Worm (Caenorhabditis elegans): ENCODE measurements around the gene wdfy-3.

The wdfy-3 gene

DNA sequence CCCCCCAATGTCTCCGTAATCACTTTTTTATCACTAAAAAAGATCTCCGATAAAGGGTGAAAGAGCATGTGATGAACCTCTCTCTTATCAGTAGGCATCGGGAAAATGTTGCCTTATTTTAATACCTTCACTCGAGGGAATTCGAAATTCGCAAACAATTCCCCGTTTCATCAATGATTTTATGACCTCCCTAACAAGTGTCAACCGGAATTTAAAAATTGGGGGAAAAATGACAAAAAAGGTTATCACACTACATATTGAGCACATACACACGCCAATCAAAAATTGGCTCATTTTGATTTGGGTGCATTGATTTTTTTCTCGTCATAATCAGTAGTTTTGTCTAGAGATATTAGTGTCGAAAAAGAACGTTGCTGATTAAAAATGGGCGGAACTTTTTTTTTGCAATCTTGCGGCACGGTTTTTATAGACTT is 36.5 kb downstream of the wdfy-3 start (continued):
- TF ChIP-seq ztf-11 (tag; optimal IDR thresholded peaks at IDR 0.05) (no peak), Y116A8C.19 (tag; optimal IDR thresholded peaks at IDR 0.05; ENCODE audit: borderline replicate concordance) (no peak), egl-27 (tag; optimal IDR thresholded peaks at IDR 0.05) (no peak), ets-5 (GFP tag; IDR thresholded peaks at IDR 0.05) (no peak), jun-1 (tag; optimal IDR thresholded peaks at IDR 0.05) (no peak), efl-1 (optimal IDR thresholded peaks at IDR 0.05) (no peak), efl-1 (GFP tag; optimal IDR thresholded peaks at IDR 0.05 in 1 of 2) (peak in 1 of 2 experiments; percentile 83)

DNA sequence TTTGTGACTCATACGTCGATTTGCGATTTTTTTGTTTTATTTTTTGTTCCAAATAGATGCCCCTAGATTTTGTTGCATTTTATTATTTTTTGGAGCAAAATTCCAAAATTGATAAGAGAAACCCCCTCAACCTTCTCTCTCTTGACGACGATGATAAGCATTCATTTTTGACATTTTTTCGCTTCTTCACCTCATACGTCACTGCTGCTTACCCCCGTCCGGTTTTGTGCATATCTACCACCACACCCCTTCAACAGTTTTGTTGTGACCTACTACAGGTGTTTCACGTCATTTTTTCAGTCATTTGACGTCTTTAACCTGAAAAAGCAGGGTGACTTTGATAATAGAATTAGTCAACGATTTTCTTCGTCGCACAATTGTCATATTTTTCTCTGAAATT is 45.7 kb downstream of the wdfy-3 start:
- TF ChIP-seq nhr-71 (tag; optimal IDR thresholded peaks at IDR 0.05) (peak; percentile 2), nhr-12 (tag; optimal IDR thresholded peaks at IDR 0.05) (no peak), elt-2 (tag; optimal IDR thresholded peaks at IDR 0.05) (peak; percentile 67), zag-1 (tag; optimal IDR thresholded peaks at IDR 0.05) (no peak), unc-30 (tag; optimal IDR thresholded peaks at IDR 0.05) (no peak), nhr-90 (tag; optimal IDR thresholded peaks at IDR 0.05; ENCODE audit: poor library complexity) (no peak), snpc-4 (tag; optimal IDR thresholded peaks at IDR 0.05) (no peak), ztf-4 (tag; optimal IDR thresholded peaks at IDR 0.05) (no peak), ets-5 (GFP tag; IDR thresholded peaks at IDR 0.05) (no peak), unc-62 (GFP tag; optimal IDR thresholded peaks at IDR 0.05) (no peak)

DNA sequence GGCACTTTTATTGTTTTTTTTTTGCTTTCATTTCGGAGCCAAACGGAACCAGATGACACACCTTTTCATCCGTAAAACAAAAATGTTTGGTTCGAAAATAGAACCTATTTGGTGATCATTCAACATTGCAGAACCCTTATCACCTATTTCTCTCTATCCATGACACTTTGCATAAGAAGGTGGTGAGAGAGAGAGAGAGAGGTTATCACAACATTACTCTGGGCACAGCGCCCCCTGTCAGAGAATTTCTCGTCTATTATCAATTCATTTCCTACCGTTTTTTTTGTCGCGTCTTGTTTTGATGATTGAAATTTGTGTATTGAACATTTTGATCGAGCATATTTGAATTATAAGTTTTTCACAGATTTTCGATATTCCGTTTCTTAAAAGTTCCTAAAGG is 47.0 kb downstream of the wdfy-3 start:
- TF ChIP-seq nhr-11 (tag; optimal IDR thresholded peaks at IDR 0.05) (no peak), elt-2 (tag; optimal IDR thresholded peaks at IDR 0.05) (peak; percentile 28)

DNA sequence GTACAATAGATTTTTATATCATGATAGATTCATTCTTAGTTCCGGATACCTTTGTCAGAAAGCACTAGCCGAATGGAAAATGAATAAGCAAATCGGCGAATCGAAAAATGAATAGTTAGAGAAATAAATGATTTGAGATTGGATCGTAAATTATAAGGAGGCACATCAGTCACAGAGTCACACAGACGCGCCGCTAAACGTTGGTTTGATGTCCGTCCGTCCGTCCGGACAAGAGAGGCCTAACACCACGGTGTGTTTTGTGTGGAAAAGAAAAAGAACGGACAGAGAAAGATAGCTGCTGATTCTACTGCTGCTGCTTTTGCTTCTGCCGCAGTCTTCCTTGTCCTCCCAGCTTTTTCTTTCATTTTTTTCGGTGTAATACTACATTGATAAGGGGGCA is 47.7 kb downstream of the wdfy-3 start:
- TF ChIP-seq hlh-4 (tag; optimal IDR thresholded peaks at IDR 0.05) (no peak), lin-14 (GFP tag; optimal IDR thresholded peaks at IDR 0.05) (peak; percentile 39)

DNA sequence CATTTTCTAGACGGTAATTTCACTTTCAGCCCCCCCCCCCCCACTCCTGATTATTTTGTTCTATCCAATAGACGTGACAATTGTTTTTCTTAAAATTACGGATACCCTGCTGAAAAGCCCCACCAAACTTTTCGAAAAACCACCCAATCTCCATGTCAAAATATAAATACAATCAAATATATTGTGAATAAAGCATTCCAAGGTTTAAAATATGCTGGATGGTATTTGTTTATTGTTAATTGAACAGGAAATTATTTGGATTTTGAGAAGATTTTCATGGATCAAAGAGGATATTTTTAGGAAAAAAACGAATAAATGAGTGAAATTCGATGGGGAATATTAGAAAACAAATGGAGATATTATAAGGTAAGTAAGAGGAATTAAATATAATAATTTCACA is 50.6 kb downstream of the wdfy-3 start, which contains the start of gene C27D8.4:
Gene C27D8.4, plus strand, starts transcription at position 301 of the 400 bp plus-strand sequence.
- TF ChIP-seq ceh-90 (tag; optimal IDR thresholded peaks at IDR 0.05) (no peak), lsy-2 (tag; optimal IDR thresholded peaks at IDR 0.05) (no peak), elt-2 (tag; optimal IDR thresholded peaks at IDR 0.05) (no peak), efl-3 (GFP tag; optimal IDR thresholded peaks at IDR 0.05) (no peak), C34B4.2 (tag; optimal IDR thresholded peaks at IDR 0.05) (no peak), sptf-1 (tag; optimal IDR thresholded peaks at IDR 0.05) (no peak), nhr-84 (tag; optimal IDR thresholded peaks at IDR 0.05) (no peak), nhr-12 (tag; optimal IDR thresholded peaks at IDR 0.05) (no peak), efl-1 (optimal IDR thresholded peaks at IDR 0.05) (no peak), efl-1 (GFP tag; optimal IDR thresholded peaks at IDR 0.05 in 1 of 2) (no peak), lir-3 (tag; optimal IDR thresholded peaks at IDR 0.05; ENCODE audit: poor library complexity) (no peak), C16A3.4 (tag; optimal IDR thresholded peaks at IDR 0.05) (no peak), snu-23 (GFP tag; optimal IDR thresholded peaks at IDR 0.05) (no peak)

DNA sequence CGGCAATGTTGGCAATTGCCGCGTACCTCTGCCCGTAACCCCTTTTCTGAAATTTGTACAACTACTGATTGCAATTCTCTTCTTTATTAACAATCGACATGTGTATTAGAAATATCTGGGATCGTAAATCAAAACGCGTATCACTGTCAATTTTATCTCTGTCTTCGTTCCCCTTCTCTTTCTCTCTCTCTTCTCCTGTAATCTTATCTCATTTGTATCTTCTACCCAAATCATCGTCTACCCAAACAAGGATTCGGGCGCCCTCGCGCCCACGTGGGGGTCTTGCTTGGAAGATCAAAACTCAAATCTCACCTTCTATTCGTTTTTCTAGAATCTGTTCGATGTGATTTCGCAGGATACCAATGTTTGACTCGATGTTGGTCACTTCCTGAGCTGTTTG is 57.8 kb downstream of the wdfy-3 start, which contains the start of gene C27D8.2:
Gene C27D8.2, plus strand, starts transcription at position 222 of the 400 bp plus-strand sequence.
- TF ChIP-seq fos-1 (tag; optimal IDR thresholded peaks at IDR 0.05) (no peak), blmp-1 (tag; optimal IDR thresholded peaks at IDR 0.05) (peak; percentile 80), nhr-20 (tag; optimal IDR thresholded peaks at IDR 0.05) (peak; percentile 9), lin-35 (GFP tag; optimal IDR thresholded peaks at IDR 0.05) (peak in 1 of 2 experiments; percentile 13), efl-1 (optimal IDR thresholded peaks at IDR 0.05) (no peak), efl-1 (GFP tag; optimal IDR thresholded peaks at IDR 0.05 in 1 of 2) (peak in 1 of 2 experiments; percentile 41), nhr-19 (GFP tag; conservative IDR thresholded peaks at IDR 0.05) (peak; percentile 20; the same call in 1 of the 2 replicates), elt-3 (tag; optimal IDR thresholded peaks at IDR 0.05) (peak in 5 of 6 experiments; percentile 20 to 92 (median 74)), snu-23 (GFP tag; optimal IDR thresholded peaks at IDR 0.05) (peak; percentile 19), pag-3 (tag; optimal IDR thresholded peaks at IDR 0.05; ENCODE audit: borderline replicate concordance, insufficient read depth) (no peak), nhr-71 (tag; optimal IDR thresholded peaks at IDR 0.05) (peak; percentile 27), nhr-12 (tag; optimal IDR thresholded peaks at IDR 0.05) (no peak), lin-14 (GFP tag; optimal IDR thresholded peaks at IDR 0.05) (peak; percentile 21), nhr-90 (tag; optimal IDR thresholded peaks at IDR 0.05; ENCODE audit: poor library complexity) (peak; percentile 17)

All from whole organism, L1 larva.